Worm (Caenorhabditis elegans): ENCODE measurements around the gene Y79H2A.4.

Gene Y79H2A.4

ce11 chrIII:12081992-12082628 is 41.0 kb downstream of the Y79H2A.4 start:
- no peak for TF ChIP-seq W03F9.2 (tag; optimal IDR thresholded peaks at IDR 0.05)
- TF ChIP-seq him-1 (tag; optimal IDR thresholded peaks at IDR 0.05): no peak
- TF ChIP-seq dao-5 (tag; optimal IDR thresholded peaks at IDR 0.05): no peak

- TF ChIP-seq him-1 (tag; optimal IDR thresholded peaks at IDR 0.05) (no peak), dao-5 (tag; optimal IDR thresholded peaks at IDR 0.05) (no peak), W03F9.2 (tag; optimal IDR thresholded peaks at IDR 0.05) (no peak)
Measured at ce11 chrIII:12084216-12084615, 43.1 kb downstream of the Y79H2A.4 start, which contains the start of gene nob-1. Gene nob-1 (minus strand): TSS chrIII:12084316.

- no peak for TF ChIP-seq W03F9.2 (tag; optimal IDR thresholded peaks at IDR 0.05)
- TF ChIP-seq dao-5 (tag; optimal IDR thresholded peaks at IDR 0.05): no peak
Measured at ce11 chrIII:12084749-12085307, 43.7 kb downstream of the Y79H2A.4 start.

- TF ChIP-seq dao-5 (tag; optimal IDR thresholded peaks at IDR 0.05): no peak
- no peak for TF ChIP-seq W03F9.2 (tag; optimal IDR thresholded peaks at IDR 0.05)
- TF ChIP-seq him-1 (tag; optimal IDR thresholded peaks at IDR 0.05): no peak
Measured at ce11 chrIII:12087564-12087963, 46.5 kb downstream of the Y79H2A.4 start.
